Fruit fly (Drosophila melanogaster): Measurements from ENCODE around the gene CG43638.

- TF ChIP-seq CG8478 (optimal IDR thresholded peaks at IDR 0.05) (no peak), CTCF (optimal IDR thresholded peaks at IDR 0.05) (no peak)
Measured at dm6 chr3L:12053695-12054094, 9.3 kb downstream of the CG43638 start.
